Fruit fly (Drosophila melanogaster) whole organism, embryonic: Measurements from ENCODE around the gene CG5003.
A peak's percentile ranks its signal among the peaks of the same experiment; 100 is the strongest.

Experiments used
- CG10274 ChIP-seq: fragments of 200-800 bp; sonication (Bioruptor generic); optimal IDR thresholded peaks from 3 replicates; lab custom pipeline; 2017; ENCODE audit warnings: missing biosample characterization, mild to moderate bottlenecking, missing genetic modification characterization
- CG10321 ChIP-seq: fragments of 200-800 bp; sonication (Bioruptor generic); IDR thresholded peaks from 2 replicates; pipeline ENCODE4 v1.3.6; 2022; ENCODE audit warnings: missing biosample characterization, missing genetic modification characterization
- CG11504 ChIP-seq: fragments of 200-800 bp; sonication (Bioruptor generic); optimal IDR thresholded peaks from 3 replicates; lab custom pipeline; 2019; ENCODE audit warnings: missing biosample characterization, mild to moderate bottlenecking, missing genetic modification characterization, moderate library complexity
- CG12155 ChIP-seq: fragments of 200-800 bp; sonication (Bioruptor generic); optimal IDR thresholded peaks from 3 replicates; lab custom pipeline; 2016; ENCODE audit warnings: missing biosample characterization, missing genetic modification characterization
- CG15011 ChIP-seq: fragments of 200-800 bp; sonication (Bioruptor generic); optimal IDR thresholded peaks from 3 replicates; lab custom pipeline; 2018; ENCODE audit warnings: missing biosample characterization, mild to moderate bottlenecking, missing genetic modification characterization
- CG1529 ChIP-seq: fragments of 200-800 bp; sonication (Bioruptor generic); optimal IDR thresholded peaks from 3 replicates; lab custom pipeline; 2018; ENCODE audit warnings: missing biosample characterization, missing genetic modification characterization
- CG16863 ChIP-seq: fragments of 200-800 bp; sonication (Bioruptor generic); optimal IDR thresholded peaks from 3 replicates; lab custom pipeline; 2016; ENCODE audit warnings: missing biosample characterization, missing genetic modification characterization
- CG17568 ChIP-seq: fragments of 200-800 bp; sonication (Bioruptor generic); optimal IDR thresholded peaks from 2 replicates; lab custom pipeline; 2018; ENCODE audit warnings: missing biosample characterization, mild to moderate bottlenecking, missing genetic modification characterization, moderate library complexity
- CG17829 ChIP-seq: fragments of 200-800 bp; optimal IDR thresholded peaks from 2 replicates; lab custom pipeline; 2019; ENCODE audit warnings: missing biosample characterization, mild to moderate bottlenecking, missing genetic modification characterization, moderate library complexity
- CG1832 ChIP-seq: fragments of 200-800 bp; sonication (Bioruptor generic); optimal IDR thresholded peaks from 2 replicates; lab custom pipeline; 2017; ENCODE audit warnings: missing biosample characterization, mild to moderate bottlenecking, missing genetic modification characterization, inconsistent platforms
- CG2875 ChIP-seq: fragments of 200-800 bp; sonication (Bioruptor generic); optimal IDR thresholded peaks from 2 replicates; lab custom pipeline; 2017; ENCODE audit warnings: missing biosample characterization, mild to moderate bottlenecking, missing genetic modification characterization, missing genetic modification reagents
- CG31441 ChIP-seq: fragments of 200-800 bp; sonication (Bioruptor generic); IDR thresholded peaks from 2 replicates; pipeline ENCODE4 v1.3.6; 2022; ENCODE audit warnings: missing biosample characterization, missing genetic modification characterization
- CG34224 ChIP-seq: fragments of 200-800 bp; sonication (Bioruptor generic); IDR thresholded peaks from 3 replicates; pipeline ENCODE4 v1.3.6; 2022; ENCODE audit warnings: missing biosample characterization, missing genetic modification characterization; ENCODE audit not compliant: partially characterized antibody
- CG3838 ChIP-seq: fragments of 200-800 bp; sonication (Bioruptor generic); optimal IDR thresholded peaks from 3 replicates; lab custom pipeline; 2016; ENCODE audit warnings: missing biosample characterization, missing genetic modification characterization
- CG4282 ChIP-seq: fragments of 200-800 bp; sonication (Bioruptor generic); optimal IDR thresholded peaks from 2 replicates; lab custom pipeline; 2016; ENCODE audit warnings: missing biosample characterization, missing genetic modification characterization
- CG4707 ChIP-seq: fragments of 200-800 bp; sonication (Bioruptor generic); optimal IDR thresholded peaks from 2 replicates; lab custom pipeline; 2018; ENCODE audit warnings: missing biosample characterization, mild to moderate bottlenecking, missing genetic modification characterization, moderate library complexity
- CG5245 ChIP-seq: fragments of 200-800 bp; sonication (Bioruptor generic); optimal IDR thresholded peaks from 3 replicates; lab custom pipeline; 2016; ENCODE audit warnings: missing biosample characterization, missing genetic modification characterization
- CG6175 ChIP-seq: fragments of 200-800 bp; sonication (Bioruptor generic); IDR thresholded peaks from 3 replicates; pipeline ENCODE4 v1.3.6; 2022; ENCODE audit warnings: missing biosample characterization, missing genetic modification characterization
- CG6683 ChIP-seq: fragments of 200-800 bp; sonication (Bioruptor generic); optimal IDR thresholded peaks from 2 replicates; lab custom pipeline; 2017; ENCODE audit warnings: missing biosample characterization, mild to moderate bottlenecking, missing genetic modification characterization, missing genetic modification reagents
- CG7786 ChIP-seq: fragments of 200-800 bp; sonication (Bioruptor generic); optimal IDR thresholded peaks from 2 replicates; lab custom pipeline; 2016; ENCODE audit warnings: missing biosample characterization, missing genetic modification characterization
- CG7928 ChIP-seq: fragments of 200-800 bp; sonication (Bioruptor generic); optimal IDR thresholded peaks from 2 replicates; lab custom pipeline; 2017; ENCODE audit warnings: missing biosample characterization, mild to moderate bottlenecking, missing genetic modification characterization
- CG7963 ChIP-seq: fragments of 200-800 bp; sonication (Bioruptor generic); IDR thresholded peaks from 3 replicates; pipeline ENCODE4 v1.3.6; 2022; ENCODE audit warnings: missing biosample characterization, missing genetic modification characterization; ENCODE audit not compliant: partially characterized antibody
- CG8388 ChIP-seq: fragments of 200-800 bp; sonication (Bioruptor generic); optimal IDR thresholded peaks from 2 replicates; lab custom pipeline; 2019; ENCODE audit warnings: missing biosample characterization, mild to moderate bottlenecking, missing genetic modification characterization, moderate library complexity
- CHES-1-like ChIP-seq: fragments of 200-800 bp; sonication (Bioruptor generic); optimal IDR thresholded peaks from 2 replicates; lab custom pipeline; 2016; ENCODE audit warnings: missing biosample characterization, missing genetic modification characterization
- CkIIα-i1 ChIP-seq: fragments of 200-800 bp; sonication (Bioruptor generic); IDR thresholded peaks from 2 replicates; pipeline ENCODE4 v1.3.6; 2022; ENCODE audit warnings: missing biosample characterization, missing genetic modification characterization
- E2f1 ChIP-seq: fragments of 200-800 bp; sonication (Bioruptor generic); IDR thresholded peaks from 2 replicates; pipeline ENCODE4 v1.3.6; 2022; ENCODE audit warnings: missing biosample characterization, missing genetic modification characterization
- Ets97D ChIP-seq: fragments of 200-800 bp; sonication (Bioruptor generic); optimal IDR thresholded peaks from 3 replicates; lab custom pipeline; 2016; ENCODE audit warnings: missing biosample characterization, missing genetic modification characterization
- Fer3 ChIP-seq: fragments of 200-800 bp; sonication (Bioruptor generic); optimal IDR thresholded peaks from 2 replicates; lab custom pipeline; 2018; ENCODE audit warnings: missing biosample characterization, mild to moderate bottlenecking, missing genetic modification characterization, moderate library complexity
- Gsc ChIP-seq: fragments of 200-800 bp; sonication (Bioruptor generic); IDR thresholded peaks from 2 replicates; pipeline ENCODE4 v1.3.6; 2022; ENCODE audit warnings: missing biosample characterization, missing genetic modification characterization
- HLHmδ ChIP-seq: fragments of 200-800 bp; sonication (Bioruptor generic); optimal IDR thresholded peaks from 2 replicates; lab custom pipeline; 2018; ENCODE audit warnings: missing biosample characterization, mild to moderate bottlenecking, missing genetic modification characterization, moderate library complexity
- Taf1 ChIP-seq: fragments of 200-800 bp; sonication (Bioruptor generic); IDR thresholded peaks from 2 replicates; pipeline ENCODE4 v1.3.6; 2022; ENCODE audit warnings: missing biosample characterization, missing genetic modification characterization
- btn ChIP-seq: fragments of 200-800 bp; sonication (Bioruptor generic); optimal IDR thresholded peaks from 2 replicates; lab custom pipeline; 2016; ENCODE audit warnings: missing biosample characterization, missing genetic modification characterization
- caup ChIP-seq: fragments of 200-800 bp; sonication (Bioruptor generic); optimal IDR thresholded peaks from 3 replicates; lab custom pipeline; 2017; ENCODE audit warnings: missing biosample characterization, mild to moderate bottlenecking, missing genetic modification characterization, moderate library complexity; ENCODE audit not compliant: severe bottlenecking
- exex ChIP-seq: fragments of 200-800 bp; sonication (Bioruptor generic); optimal IDR thresholded peaks from 4 replicates; lab custom pipeline; 2018; ENCODE audit warnings: missing biosample characterization, mild to moderate bottlenecking, missing genetic modification characterization, moderate library complexity
- fd102C ChIP-seq: fragments of 200-800 bp; sonication (Bioruptor generic); optimal IDR thresholded peaks from 2 replicates; lab custom pipeline; 2018; ENCODE audit warnings: missing biosample characterization, mild to moderate bottlenecking, missing genetic modification characterization, moderate library complexity
- gce ChIP-seq: fragments of 200-800 bp; sonication (Bioruptor generic); IDR thresholded peaks from 3 replicates; pipeline ENCODE4 v1.3.6; 2022; ENCODE audit warnings: missing biosample characterization, missing genetic modification characterization
- grn ChIP-seq: fragments of 200-800 bp; sonication (Bioruptor generic); optimal IDR thresholded peaks from 3 replicates; lab custom pipeline; 2017; ENCODE audit warnings: missing biosample characterization, missing genetic modification characterization
- insv ChIP-seq, 2 experiments: fragments of 200-800 bp; sonication (Bioruptor generic); optimal IDR thresholded peaks; 3 replicates each; lab custom pipeline; 2016 to 2018; ENCODE audit warnings: missing biosample characterization in 2 of 2, missing genetic modification characterization in 2 of 2
- lmd ChIP-seq: fragments of 200-800 bp; sonication (Bioruptor generic); IDR thresholded peaks from 2 replicates; pipeline ENCODE4 v1.3.6; 2022; ENCODE audit warnings: missing biosample characterization, missing genetic modification characterization
- mam ChIP-seq: fragments of 200-800 bp; sonication (Bioruptor generic); optimal IDR thresholded peaks from 3 replicates; lab custom pipeline; 2016; ENCODE audit warnings: missing biosample characterization, missing genetic modification characterization
- otp ChIP-seq: fragments of 200-800 bp; sonication (Bioruptor generic); IDR thresholded peaks from 3 replicates; pipeline ENCODE4, ENCODE4 v1.3.6; 2022; ENCODE audit warnings: missing biosample characterization, missing genetic modification characterization
- pb ChIP-seq: fragments of 200-800 bp; sonication (Bioruptor generic); optimal IDR thresholded peaks from 3 replicates; lab custom pipeline; 2016; ENCODE audit warnings: missing biosample characterization, missing genetic modification characterization
- pzg ChIP-seq: fragments of 200-800 bp; sonication (Bioruptor generic); optimal IDR thresholded peaks from 3 replicates; lab custom pipeline; 2018; ENCODE audit warnings: missing biosample characterization, mild to moderate bottlenecking, missing genetic modification characterization, moderate library complexity
- rib ChIP-seq: fragments of 200-800 bp; sonication (Bioruptor generic); IDR thresholded peaks from 2 replicates; pipeline ENCODE4 v1.3.6; 2022; ENCODE audit warnings: missing biosample characterization, missing genetic modification characterization
- sd ChIP-seq: fragments of 200-800 bp; sonication (Bioruptor generic); optimal IDR thresholded peaks from 3 replicates; lab custom pipeline; 2018; ENCODE audit warnings: missing biosample characterization, mild to moderate bottlenecking, missing genetic modification characterization, moderate library complexity
- ssp ChIP-seq: fragments of 200-800 bp; sonication (Bioruptor generic); IDR thresholded peaks from 2 replicates; pipeline ENCODE4 v1.3.6; 2022; ENCODE audit warnings: missing biosample characterization, missing genetic modification characterization
- stc ChIP-seq: fragments of 200-800 bp; sonication (Bioruptor generic); IDR thresholded peaks from 2 replicates; pipeline ENCODE4 v1.3.6; 2022; ENCODE audit warnings: missing biosample characterization, missing genetic modification characterization
- trem ChIP-seq: fragments of 200-800 bp; optimal IDR thresholded peaks from 3 replicates; lab custom pipeline; 2019; ENCODE audit warnings: missing biosample characterization, mild to moderate bottlenecking, missing genetic modification characterization, moderate library complexity
- twi ChIP-seq: fragments of 200-800 bp; optimal IDR thresholded peaks from 2 replicates; lab custom pipeline; 2019; ENCODE audit warnings: missing biosample characterization, mild to moderate bottlenecking, missing genetic modification characterization, moderate library complexity
- vfl ChIP-seq: fragments of 200-800 bp; sonication (Bioruptor generic); optimal IDR thresholded peaks from 2 replicates; lab custom pipeline; 2016; ENCODE audit warnings: missing biosample characterization, missing genetic modification characterization
- vvl ChIP-seq: fragments of 200-800 bp; sonication (Bioruptor generic); IDR thresholded peaks from 2 replicates; pipeline ENCODE4 v1.3.6; 2022; ENCODE audit warnings: missing biosample characterization, missing genetic modification characterization

Gene CG5003

dm6 chr3R:27922673-27923175 is 6.4 kb upstream of the CG5003 start, which contains the start of gene RpL4 (continued):
- TF ChIP-seq grn (GFP tag; lab: Kevin White, UChicago): peak; percentile 44
- TF ChIP-seq ssp (GFP tag; lab: Robert Waterston, UW): no peak
- TF ChIP-seq CHES-1-like (GFP tag; lab: Kevin White, UChicago): peak; percentile 77
- TF ChIP-seq CG34224 (GFP tag; lab: Robert Waterston, UW): no peak
- peak; percentile 65 for TF ChIP-seq mam (GFP tag; lab: Kevin White, UChicago)
- peak; percentile 77 for TF ChIP-seq CG3838 (GFP tag; lab: Kevin White, UChicago)
- no peak for TF ChIP-seq CG17829 (tag; lab: Kevin White, UChicago)
- TF ChIP-seq pb (GFP tag; lab: Kevin White, UChicago): peak; percentile 82
- TF ChIP-seq pzg (GFP tag; lab: Kevin White, UChicago): peak; percentile 45
- peak; percentile 56 for TF ChIP-seq CG7786 (GFP tag; lab: Kevin White, UChicago)
- TF ChIP-seq CG15011: no peak
- peak; percentile 44 for TF ChIP-seq exex (tag; lab: Kevin White, UChicago)
- TF ChIP-seq sd (tag; lab: Kevin White, UChicago): peak; percentile 83
- TF ChIP-seq E2f1: peak; percentile 70
- TF ChIP-seq Ets97D (GFP tag; lab: Kevin White, UChicago): peak; percentile 99
- peak; percentile 61 for TF ChIP-seq CG16863 (GFP tag; lab: Kevin White, UChicago)
- TF ChIP-seq rib: no peak
- peak in 1 of 2 experiments; percentile 81 for TF ChIP-seq insv (GFP tag; optimal IDR thresholded peaks at IDR 0.05; lab: Kevin White, UChicago)
- TF ChIP-seq Taf1 (GFP tag; lab: Robert Waterston, UW): 0 out of 2 replicates have a peak, but pooled peaks have one; percentile 26
- peak; percentile 51; the same call in 1 of the 2 replicates for TF ChIP-seq CG10321 (GFP tag; lab: Robert Waterston, UW)
- TF ChIP-seq CG10274 (GFP tag; lab: Kevin White, UChicago): peak; percentile 81
- TF ChIP-seq vvl: peak; percentile 90
- peak; percentile 58 for TF ChIP-seq lmd
- TF ChIP-seq CG2875 (GFP tag; lab: Kevin White, UChicago): peak; percentile 88
- TF ChIP-seq CG17568 (GFP tag; lab: Kevin White, UChicago): peak; percentile 90
- peak; percentile 69 for TF ChIP-seq CG6683 (GFP tag; lab: Kevin White, UChicago)
- peak; percentile 76 for TF ChIP-seq CG5245
- peak; percentile 96 for TF ChIP-seq caup (GFP tag; lab: Kevin White, UChicago)
- no peak for TF ChIP-seq CG1832 (GFP tag; lab: Kevin White, UChicago)
- no peak for TF ChIP-seq CG4282
- peak; percentile 56 for TF ChIP-seq CG7928
- TF ChIP-seq otp: peak; percentile 93
- TF ChIP-seq twi (tag; lab: Kevin White, UChicago): peak; percentile 51
- no peak for TF ChIP-seq CkIIα-i1
- peak; percentile 78 for TF ChIP-seq CG1529 (GFP tag; lab: Kevin White, UChicago)
- peak; percentile 71 for TF ChIP-seq CG8388 (GFP tag; lab: Kevin White, UChicago)
- TF ChIP-seq CG12155: peak; percentile 51
- peak; percentile 85 for TF ChIP-seq CG4707
- peak; percentile 71 for TF ChIP-seq stc (GFP tag; lab: Robert Waterston, UW)
- TF ChIP-seq CG7963 (GFP tag; lab: Robert Waterston, UW): no peak
- TF ChIP-seq HLHmδ (GFP tag; lab: Kevin White, UChicago): peak; percentile 99
- TF ChIP-seq CG11504 (tag; lab: Kevin White, UChicago): peak; percentile 71
- TF ChIP-seq vfl: no peak
- peak; percentile 90 for TF ChIP-seq gce
- peak; percentile 12 for TF ChIP-seq trem (tag; lab: Kevin White, UChicago)
- TF ChIP-seq fd102C: peak; percentile 84
- TF ChIP-seq Gsc (GFP tag; lab: Robert Waterston, UW): no peak
- peak; percentile 85 for TF ChIP-seq Fer3
- TF ChIP-seq CG6175: peak; percentile 71
- peak; percentile 82 for TF ChIP-seq CG31441
- TF ChIP-seq btn (GFP tag; lab: Kevin White, UChicago): peak; percentile 77
